Fruit fly (Drosophila melanogaster) whole organism, embryonic: ENCODE measurements around the gene Utx.

ENCODE experiments used
- CG10147 ChIP-seq: fragments of 200-800 bp; sonication (Bioruptor generic); optimal IDR thresholded peaks from 2 replicates; lab custom pipeline; 2019; ENCODE audit warnings: missing biosample characterization, mild to moderate bottlenecking, missing genetic modification characterization, moderate library complexity
- CG11085 ChIP-seq: fragments of 200-800 bp; sonication (Bioruptor generic); IDR thresholded peaks from 2 replicates; pipeline ENCODE4 v1.3.6; 2022; ENCODE audit warnings: missing biosample characterization, missing genetic modification characterization
- CG11723 ChIP-seq: fragments of 200-800 bp; sonication (Bioruptor generic); optimal IDR thresholded peaks from 2 replicates; lab custom pipeline; 2017; ENCODE audit warnings: missing biosample characterization, mild to moderate bottlenecking, missing genetic modification characterization
- CG12299 ChIP-seq: fragments of 200-800 bp; sonication (Bioruptor generic); optimal IDR thresholded peaks from 2 replicates; lab custom pipeline; 2018; ENCODE audit warnings: missing biosample characterization, mild to moderate bottlenecking, missing genetic modification characterization
- CG12744 ChIP-seq: fragments of 200-800 bp; sonication (Bioruptor generic); optimal IDR thresholded peaks from 2 replicates; lab custom pipeline; 2016; ENCODE audit warnings: missing biosample characterization, missing genetic modification characterization
- CG1602 ChIP-seq: fragments of 200-800 bp; sonication (Bioruptor generic); optimal IDR thresholded peaks from 3 replicates; lab custom pipeline; 2016; ENCODE audit warnings: missing biosample characterization, missing genetic modification characterization
- CG17186 ChIP-seq: fragments of 200-800 bp; sonication (Bioruptor generic); optimal IDR thresholded peaks from 3 replicates; lab custom pipeline; 2017; ENCODE audit warnings: missing biosample characterization, missing genetic modification reagents, missing genetic modification characterization
- CG17912 ChIP-seq: fragments of 200-800 bp; sonication (Bioruptor generic); optimal IDR thresholded peaks from 2 replicates; lab custom pipeline; 2018; ENCODE audit warnings: missing biosample characterization, mild to moderate bottlenecking, missing genetic modification characterization
- CG2202 ChIP-seq: fragments of 200-800 bp; sonication (Bioruptor generic); optimal IDR thresholded peaks from 2 replicates; lab custom pipeline; 2018; ENCODE audit warnings: missing biosample characterization, mild to moderate bottlenecking, missing genetic modification characterization
- CG31388 ChIP-seq: fragments of 200-800 bp; sonication (Bioruptor generic); optimal IDR thresholded peaks from 2 replicates; lab custom pipeline; 2016; ENCODE audit warnings: missing biosample characterization, missing genetic modification characterization
- CG31441 ChIP-seq: fragments of 200-800 bp; sonication (Bioruptor generic); IDR thresholded peaks from 2 replicates; pipeline ENCODE4 v1.3.6; 2022; ENCODE audit warnings: missing biosample characterization, missing genetic modification characterization
- CG34376 ChIP-seq: fragments of 200-800 bp; sonication (Bioruptor generic); optimal IDR thresholded peaks from 2 replicates; lab custom pipeline; 2018; ENCODE audit warnings: missing biosample characterization, mild to moderate bottlenecking, missing genetic modification characterization
- CG42726 ChIP-seq: fragments of 200-800 bp; sonication (Bioruptor generic); IDR thresholded peaks from 2 replicates; pipeline ENCODE4 v1.3.6; 2022; ENCODE audit warnings: missing biosample characterization, missing genetic modification characterization; ENCODE audit not compliant: partially characterized antibody
- CG4424 ChIP-seq: fragments of 200-800 bp; sonication (Bioruptor generic); optimal IDR thresholded peaks from 3 replicates; lab custom pipeline; 2016; ENCODE audit warnings: missing biosample characterization, missing genetic modification characterization
- CG4730 ChIP-seq: fragments of 200-800 bp; sonication (Bioruptor generic); IDR thresholded peaks from 2 replicates; pipeline ENCODE4 v1.3.6; 2022; ENCODE audit warnings: missing biosample characterization, missing genetic modification characterization
- CG4854 ChIP-seq: fragments of 200-800 bp; sonication (Bioruptor generic); optimal IDR thresholded peaks from 2 replicates; lab custom pipeline; 2016; ENCODE audit warnings: missing biosample characterization, missing genetic modification characterization, inconsistent platforms
- CG6791 ChIP-seq: fragments of 200-800 bp; sonication (Bioruptor generic); IDR thresholded peaks from 3 replicates; pipeline ENCODE4 v1.3.6; 2022; ENCODE audit warnings: missing biosample characterization, missing genetic modification characterization; ENCODE audit not compliant: partially characterized antibody
- CG7271 ChIP-seq: fragments of 200-800 bp; sonication (Bioruptor generic); optimal IDR thresholded peaks from 2 replicates; lab custom pipeline; 2018; ENCODE audit warnings: missing biosample characterization, mild to moderate bottlenecking, missing genetic modification characterization, moderate library complexity
- CG7987 ChIP-seq: fragments of 200-800 bp; sonication (Bioruptor generic); optimal IDR thresholded peaks from 2 replicates; lab custom pipeline; 2018; ENCODE audit warnings: missing biosample characterization, mild to moderate bottlenecking, missing genetic modification characterization, moderate library complexity
- CG9215 ChIP-seq: fragments of 200-800 bp; sonication (Bioruptor generic); IDR thresholded peaks from 2 replicates; pipeline ENCODE4 v1.3.6; 2022; ENCODE audit warnings: missing biosample characterization, missing genetic modification characterization
- Camta ChIP-seq: fragments of 200-800 bp; sonication (Bioruptor generic); optimal IDR thresholded peaks from 2 replicates; lab custom pipeline; 2016; ENCODE audit warnings: missing biosample characterization, missing genetic modification characterization
- Drgx ChIP-seq: fragments of 200-800 bp; sonication (Bioruptor generic); IDR thresholded peaks from 2 replicates; pipeline ENCODE4 v1.3.6; 2022; ENCODE audit warnings: missing biosample characterization, missing genetic modification characterization
- Hmr ChIP-seq: fragments of 200-800 bp; sonication (Bioruptor generic); optimal IDR thresholded peaks from 3 replicates; lab custom pipeline; 2017; ENCODE audit warnings: mild to moderate bottlenecking, missing biosample characterization, missing genetic modification reagents, missing genetic modification characterization
- MTF-1 ChIP-seq: fragments of 200-800 bp; sonication (Bioruptor generic); optimal IDR thresholded peaks from 2 replicates; lab custom pipeline; 2018; ENCODE audit warnings: missing biosample characterization, mild to moderate bottlenecking, missing genetic modification characterization, borderline replicate concordance
- Mad ChIP-seq: fragments of 200-800 bp; sonication (Bioruptor generic); optimal IDR thresholded peaks from 2 replicates; lab custom pipeline; 2016; ENCODE audit warnings: missing biosample characterization, missing genetic modification characterization
- Max ChIP-seq: fragments of 200-800 bp; sonication (Bioruptor generic); optimal IDR thresholded peaks from 2 replicates; lab custom pipeline; 2016; ENCODE audit warnings: missing biosample characterization, mild to moderate bottlenecking, missing genetic modification characterization
- Med ChIP-seq: fragments of 200-800 bp; sonication (Bioruptor generic); peaks from one replicate; lab custom pipeline; 2016; ENCODE audit warnings: missing biosample characterization, missing genetic modification characterization, mild to moderate bottlenecking, inconsistent platforms, moderate library complexity
- NfI ChIP-seq: fragments of 200-800 bp; sonication (Bioruptor generic); optimal IDR thresholded peaks from 3 replicates; lab custom pipeline; 2018; ENCODE audit warnings: missing biosample characterization, mild to moderate bottlenecking, missing genetic modification characterization, moderate library complexity
- Opbp ChIP-seq: fragments of 200-800 bp; sonication (Bioruptor generic); IDR thresholded peaks from 3 replicates; pipeline ENCODE4 v1.3.6; 2022; ENCODE audit warnings: missing biosample characterization, missing genetic modification characterization; ENCODE audit not compliant: partially characterized antibody
- Ssrp ChIP-seq: fragments of 200-800 bp; sonication (Bioruptor generic); optimal IDR thresholded peaks from 2 replicates; lab custom pipeline; 2018; ENCODE audit warnings: missing biosample characterization, mild to moderate bottlenecking, missing genetic modification characterization, moderate library complexity
- amos ChIP-seq: fragments of 200-800 bp; sonication (Bioruptor generic); IDR thresholded peaks from 2 replicates; pipeline ENCODE4 v1.3.6; 2022; ENCODE audit warnings: missing biosample characterization, missing genetic modification characterization; ENCODE audit not compliant: partially characterized antibody
- ash1 ChIP-seq: fragments of 200-800 bp; sonication (Bioruptor generic); optimal IDR thresholded peaks from 2 replicates; lab custom pipeline; 2018; ENCODE audit warnings: missing biosample characterization, mild to moderate bottlenecking, missing genetic modification characterization
- cato ChIP-seq: fragments of 200-800 bp; sonication (Bioruptor generic); optimal IDR thresholded peaks from 2 replicates; lab custom pipeline; 2016; ENCODE audit warnings: missing biosample characterization, missing genetic modification characterization, borderline replicate concordance
- cwo ChIP-seq: fragments of 200-800 bp; sonication (Bioruptor generic); optimal IDR thresholded peaks from 3 replicates; lab custom pipeline; 2017; ENCODE audit warnings: missing biosample characterization, missing genetic modification characterization, mild to moderate bottlenecking, moderate library complexity, missing genetic modification reagents
- emc ChIP-seq: fragments of 200-800 bp; sonication (Bioruptor generic); optimal IDR thresholded peaks from 2 replicates; lab custom pipeline; 2016; ENCODE audit warnings: missing biosample characterization, missing genetic modification characterization
- fd102C ChIP-seq: fragments of 200-800 bp; sonication (Bioruptor generic); optimal IDR thresholded peaks from 2 replicates; lab custom pipeline; 2018; ENCODE audit warnings: missing biosample characterization, mild to moderate bottlenecking, missing genetic modification characterization, moderate library complexity
- gcm ChIP-seq: fragments of 200-800 bp; sonication (Bioruptor generic); optimal IDR thresholded peaks from 2 replicates; lab custom pipeline; 2019; ENCODE audit warnings: missing biosample characterization, mild to moderate bottlenecking, missing genetic modification characterization, moderate library complexity
- gem ChIP-seq: fragments of 200-800 bp; sonication (Bioruptor generic); optimal IDR thresholded peaks from 2 replicates; lab custom pipeline; 2019; ENCODE audit warnings: missing biosample characterization, mild to moderate bottlenecking, missing genetic modification characterization, moderate library complexity
- ham ChIP-seq: fragments of 200-800 bp; sonication (Bioruptor generic); IDR thresholded peaks from 2 replicates; pipeline ENCODE4 v1.3.6; 2022; ENCODE audit warnings: missing biosample characterization, missing genetic modification characterization
- her ChIP-seq: fragments of 200-800 bp; sonication (Bioruptor generic); optimal IDR thresholded peaks from 2 replicates; lab custom pipeline; 2016; ENCODE audit warnings: missing biosample characterization, missing genetic modification characterization
- lbe ChIP-seq: fragments of 200-800 bp; sonication (Bioruptor generic); optimal IDR thresholded peaks from 2 replicates; lab custom pipeline; 2016; ENCODE audit warnings: missing biosample characterization, mild to moderate bottlenecking, missing genetic modification characterization
- nau ChIP-seq: fragments of 200-800 bp; sonication (Bioruptor generic); optimal IDR thresholded peaks from 3 replicates; lab custom pipeline; 2017; ENCODE audit warnings: missing biosample characterization, mild to moderate bottlenecking, missing genetic modification characterization, missing genetic modification reagents
- nmo ChIP-seq: fragments of 200-800 bp; sonication (Bioruptor generic); optimal IDR thresholded peaks from 2 replicates; lab custom pipeline; 2018; ENCODE audit warnings: missing biosample characterization, mild to moderate bottlenecking, missing genetic modification characterization, moderate library complexity
- nom ChIP-seq: fragments of 200-800 bp; sonication (Bioruptor generic); optimal IDR thresholded peaks from 2 replicates; lab custom pipeline; 2017; ENCODE audit warnings: missing biosample characterization, missing genetic modification characterization, mild to moderate bottlenecking, moderate library complexity, missing genetic modification reagents
- org-1 ChIP-seq: fragments of 200-800 bp; sonication (Bioruptor generic); optimal IDR thresholded peaks from 2 replicates; lab custom pipeline; 2017; ENCODE audit warnings: missing biosample characterization, missing genetic modification characterization
- otp ChIP-seq: fragments of 200-800 bp; sonication (Bioruptor generic); IDR thresholded peaks from 3 replicates; pipeline ENCODE4, ENCODE4 v1.3.6; 2022; ENCODE audit warnings: missing biosample characterization, missing genetic modification characterization
- pho ChIP-seq: fragments of 200-800 bp; sonication (Bioruptor generic); optimal IDR thresholded peaks from 2 replicates; lab custom pipeline; 2016; ENCODE audit warnings: missing biosample characterization, missing genetic modification characterization
- slou ChIP-seq: fragments of 200-800 bp; sonication (Bioruptor generic); optimal IDR thresholded peaks from 3 replicates; lab custom pipeline; 2016; ENCODE audit warnings: missing biosample characterization, missing genetic modification characterization
- so ChIP-seq: fragments of 200-800 bp; sonication (Bioruptor generic); IDR thresholded peaks from 3 replicates; pipeline ENCODE4 v1.3.6; 2022; ENCODE audit warnings: missing biosample characterization, missing genetic modification characterization
- stc ChIP-seq: fragments of 200-800 bp; sonication (Bioruptor generic); IDR thresholded peaks from 2 replicates; pipeline ENCODE4 v1.3.6; 2022; ENCODE audit warnings: missing biosample characterization, missing genetic modification characterization
- trh ChIP-seq: fragments of 200-800 bp; sonication (Bioruptor generic); optimal IDR thresholded peaks from 2 replicates; lab custom pipeline; 2016; ENCODE audit warnings: missing biosample characterization, missing genetic modification characterization
- usp ChIP-seq: fragments of >200 bp; optimal IDR thresholded peaks from 2 replicates; lab custom pipeline; 2017; ENCODE audit warnings: missing biosample characterization, missing genetic modification characterization
- vvl ChIP-seq: fragments of 200-800 bp; sonication (Bioruptor generic); IDR thresholded peaks from 2 replicates; pipeline ENCODE4 v1.3.6; 2022; ENCODE audit warnings: missing biosample characterization, missing genetic modification characterization

Utx gene

DNA sequence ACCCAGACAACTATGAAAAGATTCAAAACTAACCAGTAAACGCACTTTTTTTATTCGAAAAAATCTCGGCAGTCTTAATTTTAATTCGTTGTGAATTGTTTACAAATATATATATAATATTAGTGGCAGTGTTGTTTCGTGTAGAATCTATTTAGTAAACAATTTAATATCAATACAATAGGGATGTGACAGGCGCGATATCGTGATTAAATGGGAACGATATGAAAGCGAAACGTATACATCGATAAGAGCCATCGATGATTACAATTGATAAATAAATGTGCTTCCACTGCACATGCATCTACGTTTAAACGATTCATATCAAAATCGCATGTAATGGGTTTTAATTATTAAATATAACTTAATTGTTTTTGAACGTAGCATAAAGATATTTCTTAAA, 1.2 kb downstream of the Utx start (continued):
- TF ChIP-seq MTF-1 (GFP tag; lab: Kevin White, UChicago): no peak
- TF ChIP-seq CG31388: no peak
- no peak for TF ChIP-seq CG2202
- peak; percentile 92 for TF ChIP-seq CG6791 (GFP tag; lab: Robert Waterston, UW)
- no peak for TF ChIP-seq nau
- no peak for TF ChIP-seq CG7987 (GFP tag; lab: Kevin White, UChicago)
- no peak for TF ChIP-seq usp
- no peak for TF ChIP-seq emc (GFP tag; lab: Kevin White, UChicago)
- TF ChIP-seq CG12744: no peak
- TF ChIP-seq Mad (GFP tag; lab: Kevin White, UChicago): no peak
- TF ChIP-seq gem (tag; lab: Kevin White, UChicago): no peak
- no peak for TF ChIP-seq org-1 (GFP tag; lab: Kevin White, UChicago)
- TF ChIP-seq CG9215 (GFP tag; lab: Robert Waterston, UW): no peak
- no peak for TF ChIP-seq Max
- no peak for TF ChIP-seq cato (GFP tag; lab: Kevin White, UChicago)
- TF ChIP-seq Hmr (GFP tag; lab: Kevin White, UChicago): no peak
- TF ChIP-seq CG42726 (GFP tag; lab: Robert Waterston, UW): peak; percentile 97
- TF ChIP-seq lbe (GFP tag; lab: Kevin White, UChicago): no peak
- TF ChIP-seq slou: no peak
- TF ChIP-seq CG4730 (GFP tag; lab: Robert Waterston, UW): no peak
- TF ChIP-seq stc (GFP tag; lab: Robert Waterston, UW): no peak
- TF ChIP-seq Ssrp: no peak
- peak; percentile 96 for TF ChIP-seq amos (GFP tag; lab: Robert Waterston, UW)
- no peak for TF ChIP-seq fd102C (GFP tag; lab: Kevin White, UChicago)
- TF ChIP-seq pho (GFP tag; lab: Kevin White, UChicago): no peak
- no peak for TF ChIP-seq CG4854 (GFP tag; lab: Kevin White, UChicago)
- no peak for TF ChIP-seq CG11085 (GFP tag; lab: Robert Waterston, UW)
- TF ChIP-seq ash1: no peak
- TF ChIP-seq CG17186 (GFP tag; lab: Kevin White, UChicago): no peak
- TF ChIP-seq gcm (GFP tag; lab: Kevin White, UChicago): no peak
- TF ChIP-seq CG12299 (tag; lab: Kevin White, UChicago): peak; percentile 38
- TF ChIP-seq CG10147: no peak
- peak; percentile 16 for TF ChIP-seq nmo (GFP tag; lab: Kevin White, UChicago)
- no peak for TF ChIP-seq ham (GFP tag; lab: Robert Waterston, UW)
- TF ChIP-seq Drgx (GFP tag; lab: Robert Waterston, UW): no peak
- no peak for TF ChIP-seq otp (GFP tag; lab: Robert Waterston, UW)
- TF ChIP-seq so (GFP tag; lab: Robert Waterston, UW): no peak
- no peak for TF ChIP-seq CG4424
- TF ChIP-seq CG1602 (GFP tag; lab: Kevin White, UChicago): no peak
- TF ChIP-seq CG11723 (GFP tag; lab: Kevin White, UChicago): no peak
- peak; percentile 96 for TF ChIP-seq Opbp (GFP tag; lab: Robert Waterston, UW)

- TF ChIP-seq cwo: no peak
- TF ChIP-seq trh (GFP tag; lab: Kevin White, UChicago): no peak
- peak; percentile 86 for TF ChIP-seq Med (GFP tag; lab: Kevin White, UChicago)
- TF ChIP-seq CG11723 (GFP tag; lab: Kevin White, UChicago): no peak
- no peak for TF ChIP-seq nom
- TF ChIP-seq Camta (GFP tag; lab: Kevin White, UChicago): peak; percentile 23
- TF ChIP-seq NfI (GFP tag; lab: Kevin White, UChicago): no peak
- TF ChIP-seq vvl: no peak
- no peak for TF ChIP-seq CG7271 (tag; lab: Kevin White, UChicago)
- TF ChIP-seq CG31441: no peak
- no peak for TF ChIP-seq CG17912
- no peak for TF ChIP-seq her (GFP tag; lab: Kevin White, UChicago)
- TF ChIP-seq CG34376 (GFP tag; lab: Kevin White, UChicago): no peak
These were observed 1.8 kb downstream of the Utx start for dm6 chr2L:10276846-10277245.
